Fruit fly (Drosophila melanogaster) whole organism, embryonic: ENCODE data around the gene Klp67A.

Source experiments
- Antp ChIP-seq: fragments of 200-800 bp; sonication (Bioruptor generic); optimal IDR thresholded peaks from 3 replicates; lab custom pipeline; 2016; ENCODE audit warnings: missing biosample characterization, missing genetic modification characterization
- Asciz ChIP-seq: fragments of 200-800 bp; sonication (Bioruptor generic); optimal IDR thresholded peaks from 2 replicates; lab custom pipeline; 2017; ENCODE audit warnings: missing biosample characterization, mild to moderate bottlenecking, missing genetic modification characterization, missing genetic modification reagents
- BtbVII ChIP-seq: fragments of 200-800 bp; sonication (Bioruptor generic); optimal IDR thresholded peaks from 3 replicates; lab custom pipeline; 2017; ENCODE audit warnings: missing biosample characterization, mild to moderate bottlenecking, missing genetic modification characterization
- CG10209 ChIP-seq: fragments of 200-800 bp; sonication (Bioruptor generic); optimal IDR thresholded peaks from 3 replicates; lab custom pipeline; 2017; ENCODE audit warnings: missing biosample characterization, mild to moderate bottlenecking, missing genetic modification characterization, missing genetic modification reagents
- CG1024 ChIP-seq: fragments of 200-800 bp; sonication (Bioruptor generic); IDR thresholded peaks from 2 replicates; pipeline ENCODE4 v1.3.6; 2022; ENCODE audit warnings: missing biosample characterization, missing genetic modification characterization
- CG11696 ChIP-seq: fragments of 200-800 bp; sonication (Bioruptor generic); IDR thresholded peaks from 2 replicates; pipeline ENCODE4 v1.3.6; 2022; ENCODE audit warnings: missing biosample characterization, missing genetic modification characterization
- CG12299 ChIP-seq: fragments of 200-800 bp; sonication (Bioruptor generic); optimal IDR thresholded peaks from 2 replicates; lab custom pipeline; 2018; ENCODE audit warnings: missing biosample characterization, mild to moderate bottlenecking, missing genetic modification characterization
- CG12942 ChIP-seq: fragments of 200-800 bp; sonication (Bioruptor generic); optimal IDR thresholded peaks from 3 replicates; lab custom pipeline; 2016; ENCODE audit warnings: missing biosample characterization, missing genetic modification characterization
- CG14860 ChIP-seq: fragments of 200-800 bp; sonication (Bioruptor generic); IDR thresholded peaks from 3 replicates; pipeline ENCODE4 v1.3.6; 2022; ENCODE audit warnings: missing biosample characterization, missing genetic modification characterization; ENCODE audit not compliant: partially characterized antibody
- CG16815 ChIP-seq: fragments of 200-800 bp; sonication (Bioruptor generic); optimal IDR thresholded peaks from 3 replicates; lab custom pipeline; 2017; ENCODE audit warnings: missing biosample characterization, mild to moderate bottlenecking, missing genetic modification characterization
- CG3065 ChIP-seq: fragments of 200-800 bp; sonication (Bioruptor generic); optimal IDR thresholded peaks from 2 replicates; lab custom pipeline; 2016; ENCODE audit warnings: missing biosample characterization, missing genetic modification characterization
- CG34376 ChIP-seq: fragments of 200-800 bp; sonication (Bioruptor generic); optimal IDR thresholded peaks from 2 replicates; lab custom pipeline; 2018; ENCODE audit warnings: missing biosample characterization, mild to moderate bottlenecking, missing genetic modification characterization
- CG4282 ChIP-seq: fragments of 200-800 bp; sonication (Bioruptor generic); optimal IDR thresholded peaks from 2 replicates; lab custom pipeline; 2016; ENCODE audit warnings: missing biosample characterization, missing genetic modification characterization
- CG4424 ChIP-seq: fragments of 200-800 bp; sonication (Bioruptor generic); optimal IDR thresholded peaks from 3 replicates; lab custom pipeline; 2016; ENCODE audit warnings: missing biosample characterization, missing genetic modification characterization
- CG5245 ChIP-seq: fragments of 200-800 bp; sonication (Bioruptor generic); optimal IDR thresholded peaks from 3 replicates; lab custom pipeline; 2016; ENCODE audit warnings: missing biosample characterization, missing genetic modification characterization
- CG6254 ChIP-seq: fragments of 200-800 bp; sonication (Bioruptor generic); optimal IDR thresholded peaks from 3 replicates; lab custom pipeline; 2017; ENCODE audit warnings: mild to moderate bottlenecking, missing biosample characterization, missing genetic modification reagents, missing genetic modification characterization
- CG6654 ChIP-seq: fragments of 200-800 bp; sonication (Bioruptor generic); optimal IDR thresholded peaks from 2 replicates; lab custom pipeline; 2017; ENCODE audit warnings: missing biosample characterization, mild to moderate bottlenecking, missing genetic modification characterization
- CG7372 ChIP-seq: fragments of 200-800 bp; sonication (Bioruptor generic); IDR thresholded peaks from 2 replicates; pipeline ENCODE4 v1.3.6; 2022; ENCODE audit warnings: missing biosample characterization, missing genetic modification characterization
- CG7839 ChIP-seq: fragments of 200-800 bp; sonication (Bioruptor generic); optimal IDR thresholded peaks from 3 replicates; lab custom pipeline; 2018; ENCODE audit warnings: missing biosample characterization, mild to moderate bottlenecking, missing genetic modification characterization, moderate library complexity
- Camta ChIP-seq: fragments of 200-800 bp; sonication (Bioruptor generic); optimal IDR thresholded peaks from 2 replicates; lab custom pipeline; 2016; ENCODE audit warnings: missing biosample characterization, missing genetic modification characterization
- D19B ChIP-seq: fragments of 200-800 bp; sonication (Bioruptor generic); optimal IDR thresholded peaks from 2 replicates; lab custom pipeline; 2017; ENCODE audit warnings: missing biosample characterization, mild to moderate bottlenecking, missing genetic modification characterization
- ERR ChIP-seq: fragments of 200-800 bp; sonication (Bioruptor generic); optimal IDR thresholded peaks from 2 replicates; lab custom pipeline; 2016; ENCODE audit warnings: missing biosample characterization, missing genetic modification characterization
- Eip74EF ChIP-seq, 2 experiments: fragments of 200-800 bp in 1 of 2; fragments of >200 bp in 1 of 2; sonication (Bioruptor generic) in 1 of 2; optimal IDR thresholded peaks; 2 replicates each; lab custom pipeline; 2017 to 2019; ENCODE audit warnings: missing biosample characterization in 2 of 2, missing genetic modification characterization in 2 of 2, mild to moderate bottlenecking in 1 of 2, moderate library complexity in 1 of 2
- HLH54F ChIP-seq: fragments of 200-800 bp; sonication (Bioruptor generic); optimal IDR thresholded peaks from 3 replicates; lab custom pipeline; 2016; ENCODE audit warnings: missing biosample characterization, missing genetic modification characterization
- Hand ChIP-seq: fragments of 200-800 bp; sonication (Bioruptor generic); optimal IDR thresholded peaks from 2 replicates; lab custom pipeline; 2017; ENCODE audit warnings: mild to moderate bottlenecking, missing biosample characterization, missing genetic modification reagents, missing genetic modification characterization
- Myb ChIP-seq: fragments of 200-800 bp; sonication (Bioruptor generic); optimal IDR thresholded peaks from 2 replicates; lab custom pipeline; 2016; ENCODE audit warnings: missing biosample characterization, missing genetic modification characterization
- PHDP ChIP-seq: fragments of 200-800 bp; sonication (Bioruptor generic); optimal IDR thresholded peaks from 3 replicates; lab custom pipeline; 2018; ENCODE audit warnings: missing biosample characterization, mild to moderate bottlenecking, missing genetic modification characterization, moderate library complexity
- Sox102F ChIP-seq: fragments of 200-800 bp; sonication (Bioruptor generic); optimal IDR thresholded peaks from 2 replicates; lab custom pipeline; 2018; ENCODE audit warnings: missing biosample characterization, mild to moderate bottlenecking, missing genetic modification characterization, moderate library complexity
- aop ChIP-seq: fragments of 200-800 bp; sonication (Bioruptor generic); IDR thresholded peaks from 2 replicates; pipeline ENCODE4 v1.3.6; 2022; ENCODE audit warnings: missing biosample characterization, missing genetic modification characterization
- bcd ChIP-seq: fragments of 200-800 bp; sonication (Bioruptor generic); optimal IDR thresholded peaks from 2 replicates; lab custom pipeline; 2017; ENCODE audit warnings: missing biosample characterization, mild to moderate bottlenecking, missing genetic modification characterization
- chif ChIP-seq, 2 experiments: fragments of 200-800 bp; sonication (Bioruptor generic); optimal IDR thresholded peaks; 3 replicates each; lab custom pipeline; 2016; ENCODE audit warnings: missing biosample characterization in 2 of 2, missing genetic modification characterization in 2 of 2
- chn ChIP-seq: fragments of 200-800 bp; sonication (Bioruptor generic); optimal IDR thresholded peaks from 2 replicates; lab custom pipeline; 2016; ENCODE audit warnings: missing biosample characterization, missing genetic modification characterization
- ci ChIP-seq: fragments of 200-800 bp; sonication (Bioruptor generic); IDR thresholded peaks from 3 replicates; pipeline ENCODE4 v1.3.6; 2022; ENCODE audit warnings: missing biosample characterization, missing genetic modification characterization
- cwo ChIP-seq: fragments of 200-800 bp; sonication (Bioruptor generic); optimal IDR thresholded peaks from 3 replicates; lab custom pipeline; 2017; ENCODE audit warnings: missing biosample characterization, missing genetic modification characterization, mild to moderate bottlenecking, moderate library complexity, missing genetic modification reagents
- en ChIP-seq: fragments of 200-800 bp; sonication (Bioruptor generic); optimal IDR thresholded peaks from 2 replicates; lab custom pipeline; 2016; ENCODE audit warnings: missing biosample characterization, missing genetic modification characterization
- gcm2 ChIP-seq: fragments of 200-800 bp; sonication (Bioruptor generic); optimal IDR thresholded peaks from 2 replicates; lab custom pipeline; 2016; ENCODE audit warnings: missing biosample characterization, missing genetic modification characterization
- ham ChIP-seq: fragments of 200-800 bp; sonication (Bioruptor generic); IDR thresholded peaks from 2 replicates; pipeline ENCODE4 v1.3.6; 2022; ENCODE audit warnings: missing biosample characterization, missing genetic modification characterization
- ken ChIP-seq: fragments of 200-800 bp; sonication (Bioruptor generic); IDR thresholded peaks from 3 replicates; pipeline ENCODE4 v1.3.6; 2022; ENCODE audit warnings: missing biosample characterization, missing genetic modification characterization
- nerfin-1 ChIP-seq: fragments of 200-800 bp; sonication (Bioruptor generic); optimal IDR thresholded peaks from 3 replicates; lab custom pipeline; 2019; ENCODE audit warnings: missing biosample characterization, mild to moderate bottlenecking, missing genetic modification characterization, moderate library complexity
- prd ChIP-seq, 3 experiments: fragments of >200 bp in 2 of 3; fragments of 200-800 bp in 1 of 3; sonication (Bioruptor generic) in 1 of 3; optimal IDR thresholded peaks in 2 of 3; IDR thresholded peaks in 1 of 3; 2 replicates in 2 of 3; 3 replicates in 1 of 3; pipeline versions ENCODE4 v1.3.6 to Lab custom; 2017 to 2022; ENCODE audit warnings: missing biosample characterization in 1 of 3, missing genetic modification characterization in 1 of 3
- repo ChIP-seq: fragments of 200-800 bp; sonication (Bioruptor generic); optimal IDR thresholded peaks from 2 replicates; lab custom pipeline; 2016; ENCODE audit warnings: missing biosample characterization, missing genetic modification characterization
- run ChIP-seq: fragments of 200-800 bp; sonication (Bioruptor generic); optimal IDR thresholded peaks from 3 replicates; lab custom pipeline; 2018; ENCODE audit warnings: missing biosample characterization, mild to moderate bottlenecking, missing genetic modification characterization
- sens-2 ChIP-seq: fragments of 200-800 bp; sonication (Bioruptor generic); IDR thresholded peaks from 2 replicates; pipeline ENCODE4 v1.3.6; 2022; ENCODE audit warnings: missing biosample characterization, missing genetic modification characterization
- slou ChIP-seq: fragments of 200-800 bp; sonication (Bioruptor generic); optimal IDR thresholded peaks from 3 replicates; lab custom pipeline; 2016; ENCODE audit warnings: missing biosample characterization, missing genetic modification characterization
- slp2 ChIP-seq: fragments of 200-800 bp; sonication (Bioruptor generic); optimal IDR thresholded peaks from 2 replicates; lab custom pipeline; 2016; ENCODE audit warnings: missing biosample characterization, missing genetic modification characterization
- sr ChIP-seq: fragments of 200-800 bp; sonication (Bioruptor generic); IDR thresholded peaks from 3 replicates; pipeline ENCODE4 v1.3.6; 2022; ENCODE audit warnings: missing biosample characterization, missing genetic modification characterization
- tin ChIP-seq: fragments of 200-800 bp; sonication (Bioruptor generic); optimal IDR thresholded peaks from 3 replicates; lab custom pipeline; 2016; ENCODE audit warnings: missing biosample characterization, missing genetic modification characterization
- trem ChIP-seq: fragments of 200-800 bp; optimal IDR thresholded peaks from 3 replicates; lab custom pipeline; 2019; ENCODE audit warnings: missing biosample characterization, mild to moderate bottlenecking, missing genetic modification characterization, moderate library complexity
- zen ChIP-seq: fragments of 200-800 bp; sonication (Bioruptor generic); optimal IDR thresholded peaks from 3 replicates; lab custom pipeline; 2018; ENCODE audit warnings: missing biosample characterization, mild to moderate bottlenecking, missing genetic modification characterization, moderate library complexity

The Klp67A gene

DNA sequence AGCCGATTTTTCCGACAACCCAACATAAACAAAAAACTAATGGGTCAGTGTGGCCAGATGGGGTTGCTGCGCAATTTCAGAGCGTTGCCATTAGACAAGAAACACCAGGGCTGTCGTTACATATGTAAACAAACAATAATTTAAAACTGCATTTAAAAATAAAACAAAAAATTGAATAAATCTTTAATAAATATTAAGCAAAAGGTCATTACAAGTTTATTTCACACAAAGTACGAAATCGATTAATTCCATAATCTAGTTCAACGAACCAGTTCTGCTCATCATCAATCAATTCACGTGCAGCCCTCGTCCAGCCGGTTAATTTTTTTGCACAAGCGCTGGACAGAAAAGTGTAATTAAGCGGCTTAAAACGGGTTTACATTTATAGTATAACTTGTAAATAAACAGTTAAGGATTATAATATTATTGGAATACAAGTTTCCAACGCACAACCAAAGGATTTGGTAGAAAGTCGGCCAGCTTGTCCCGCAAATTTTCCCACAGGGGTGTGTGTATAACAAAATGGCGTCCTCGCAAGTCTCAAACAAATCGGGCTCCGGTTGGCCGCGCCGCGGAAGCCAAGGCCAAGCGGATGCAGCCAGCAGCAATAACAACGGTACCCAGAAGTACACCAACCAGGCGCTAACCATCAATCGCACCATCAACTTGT is 44.0 kb upstream of the Klp67A start, which contains the start of the genes CG4022 and Cpsf5 (continued):
- TF ChIP-seq CG1024 (GFP tag; lab: Robert Waterston, UW), result peak; percentile 66
- peak; percentile 48 for TF ChIP-seq Antp (GFP tag; lab: Kevin White, UChicago)
- TF ChIP-seq D19B, result peak; percentile 45
- TF ChIP-seq cwo (GFP tag; lab: Kevin White, UChicago), result peak; percentile 58
- peak; percentile 90 for TF ChIP-seq ci (GFP tag; lab: Robert Waterston, UW)
- TF ChIP-seq repo (GFP tag; lab: Kevin White, UChicago), result peak; percentile 2
- 0 out of 3 replicates have a peak, but pooled peaks have one; percentile 17 for TF ChIP-seq sr (GFP tag; lab: Robert Waterston, UW)
- TF ChIP-seq ken, result peak; percentile 87
- TF ChIP-seq Asciz (GFP tag; lab: Kevin White, UChicago), result peak; percentile 52
- peak; percentile 53 for TF ChIP-seq gcm2 (GFP tag; lab: Kevin White, UChicago)
- TF ChIP-seq CG4282 (GFP tag; lab: Kevin White, UChicago), result no peak
- TF ChIP-seq CG16815, result peak; percentile 70
- TF ChIP-seq chn (GFP tag; lab: Kevin White, UChicago), result peak; percentile 84
- TF ChIP-seq Camta (GFP tag; lab: Kevin White, UChicago), result peak; percentile 61
- TF ChIP-seq HLH54F (GFP tag; lab: Kevin White, UChicago), result peak; percentile 75
- TF ChIP-seq en (GFP tag; lab: Kevin White, UChicago), result no peak
- TF ChIP-seq run, result peak; percentile 54
- TF ChIP-seq Eip74EF (GFP tag; optimal IDR thresholded peaks at IDR 0.05; lab: Kevin White, UChicago), result peak in 1 of 2 experiments; percentile 36
- TF ChIP-seq Hand (GFP tag; lab: Kevin White, UChicago), result peak; percentile 55
- TF ChIP-seq PHDP, result peak; percentile 87
- peak; percentile 65 for TF ChIP-seq CG5245 (GFP tag; lab: Kevin White, UChicago)
- TF ChIP-seq zen (tag; lab: Kevin White, UChicago), result peak; percentile 86
- TF ChIP-seq trem (tag; lab: Kevin White, UChicago), result peak; percentile 85
- TF ChIP-seq CG6254 (GFP tag; lab: Kevin White, UChicago), result peak; percentile 51
- TF ChIP-seq CG4424, result peak; percentile 86
- peak; percentile 46 for TF ChIP-seq slp2 (GFP tag; lab: Kevin White, UChicago)
- TF ChIP-seq CG3065, result peak; percentile 46
- peak; percentile 52; the same call in 1 of the 2 replicates for TF ChIP-seq ham (GFP tag; lab: Robert Waterston, UW)
- TF ChIP-seq nerfin-1 (tag; lab: Kevin White, UChicago), result peak; percentile 69
- peak; percentile 80 for TF ChIP-seq CG10209 (GFP tag; lab: Kevin White, UChicago)
- TF ChIP-seq sens-2, result 0 out of 2 replicates have a peak, but pooled peaks have one; percentile 29
- TF ChIP-seq CG7839, result peak; percentile 79
- no peak for TF ChIP-seq prd (optimal IDR thresholded peaks at IDR 0.05; lab: Kevin White, UChicago)
- TF ChIP-seq prd (GFP tag; IDR thresholded peaks at IDR 0.05; lab: Robert Waterston, UW), result peak; percentile 84
- TF ChIP-seq tin, result peak; percentile 81
- TF ChIP-seq CG11696 (GFP tag; lab: Robert Waterston, UW), result peak; percentile 61
- TF ChIP-seq slou, result peak; percentile 51
- no peak for TF ChIP-seq aop (GFP tag; lab: Robert Waterston, UW)
- TF ChIP-seq CG12942, result peak; percentile 73
- peak; percentile 23 for TF ChIP-seq CG34376 (GFP tag; lab: Kevin White, UChicago)
- TF ChIP-seq Myb (GFP tag; lab: Kevin White, UChicago), result peak; percentile 44
- peak; percentile 84 for TF ChIP-seq CG12299 (tag; lab: Kevin White, UChicago)
- peak; percentile 73 for TF ChIP-seq bcd (GFP tag; lab: Kevin White, UChicago)
- TF ChIP-seq CG7372 (GFP tag; lab: Robert Waterston, UW), result peak; percentile 84
- no peak for TF ChIP-seq ERR (GFP tag; lab: Kevin White, UChicago)
- no peak for TF ChIP-seq CG14860
- peak; percentile 63 to 70 for TF ChIP-seq chif (GFP tag; optimal IDR thresholded peaks at IDR 0.05; lab: Kevin White, UChicago)
- TF ChIP-seq Sox102F, result peak; percentile 82
- TF ChIP-seq BtbVII (GFP tag; lab: Kevin White, UChicago), result peak; percentile 47
- TF ChIP-seq CG6654 (GFP tag; lab: Kevin White, UChicago), result no peak
